Worm (Caenorhabditis elegans) whole organism, young adult: Measurements from ENCODE around the gene nhr-166.

Experiments
- C17E4.6 ChIP-seq: fragments of 200-800 bp; sonication (Bioruptor generic); IDR thresholded peaks from 2 replicates; pipeline ENCODE4 v1.3.6; 2022; ENCODE audit warnings: missing genetic modification reagents, missing genetic modification characterization, missing compliant biosample characterization
- Y95B8A.8 ChIP-seq: fragments of 200-800 bp; sonication (Bioruptor generic); IDR thresholded peaks from 2 replicates; pipeline ENCODE4 v1.3.6; 2022; ENCODE audit warnings: missing genetic modification reagents, missing genetic modification characterization, missing compliant biosample characterization
- aptf-2 ChIP-seq: fragments of 200-800 bp; sonication (Bioruptor generic); conservative IDR thresholded peaks from 2 replicates; pipeline ENCODE4 v1.3.6; 2022; ENCODE audit warnings: missing genetic modification reagents, missing genetic modification characterization, missing compliant biosample characterization
- hlh-12 ChIP-seq: sonication (generic microtip); optimal IDR thresholded peaks from 2 replicates; lab custom pipeline; 2016; ENCODE audit warnings: missing genetic modification characterization, missing compliant biosample characterization
- nhr-90 ChIP-seq: sonication (generic microtip); optimal IDR thresholded peaks from 2 replicates; lab custom pipeline; 2016; ENCODE audit warnings: missing genotype, mild to moderate bottlenecking, missing genetic modification characterization, missing compliant biosample characterization
- rec-8 ChIP-seq, 2 experiments: sonication (generic microtip); optimal IDR thresholded peaks; 2 replicates each; lab custom pipeline; 2016; ENCODE audit warnings: mild to moderate bottlenecking in 2 of 2, missing genetic modification characterization in 2 of 2, missing genetic modification reagents in 2 of 2, missing genotype in 2 of 2, missing biosample characterization in 1 of 2, missing compliant biosample characterization in 1 of 2, moderate library complexity in 1 of 2
- somi-1 ChIP-seq: fragments of 200-800 bp; sonication (Bioruptor generic); optimal IDR thresholded peaks from 2 replicates; lab custom pipeline; 2018; ENCODE audit warnings: mild to moderate bottlenecking, missing genetic modification characterization, missing compliant biosample characterization
- unc-62 ChIP-seq: fragments of 150-350 bp; optimal IDR thresholded peaks from 2 replicates; lab custom pipeline; 2014; ENCODE audit warnings: missing biosample characterization, missing genetic modification reagents, missing genetic modification characterization
- ztf-26 ChIP-seq: sonication (generic microtip); optimal IDR thresholded peaks from 2 replicates; lab custom pipeline; 2017; ENCODE audit warnings: missing genetic modification characterization, missing compliant biosample characterization

DNA sequence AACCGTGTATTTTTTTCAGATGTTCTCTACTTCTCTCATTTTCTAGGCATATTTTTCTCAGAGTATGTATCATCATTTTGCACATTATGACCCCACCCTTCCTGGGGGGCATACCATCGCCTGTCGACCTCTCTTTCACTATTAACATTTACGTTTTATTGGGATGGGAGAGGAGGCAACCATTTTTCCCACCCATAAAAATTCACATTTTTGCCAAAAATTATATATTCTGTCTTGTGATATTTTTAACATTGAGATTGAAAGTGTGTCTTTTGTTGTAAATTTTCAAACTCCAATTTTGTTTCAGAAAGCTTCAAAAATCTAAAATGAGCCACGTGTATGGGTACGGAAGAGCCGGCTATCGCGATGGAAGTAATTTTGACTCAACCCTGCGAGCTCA is 14.7 kb downstream of the nhr-166 start, which contains the start of gene F53C3.7:
- TF ChIP-seq hlh-12 (tag; lab: Kevin White, UChicago) (no peak), C17E4.6 (GFP tag; lab: Robert Waterston, UW) (no peak), unc-62 (GFP tag; lab: Kevin White, UChicago) (no peak), somi-1 (GFP tag; lab: Kevin White, UChicago) (no peak), rec-8 (tag; optimal IDR thresholded peaks at IDR 0.05; lab: Kevin White, UChicago) (no peak), nhr-90 (tag; lab: Kevin White, UChicago) (no peak), ztf-26 (tag; lab: Kevin White, UChicago) (no peak), Y95B8A.8 (no peak), aptf-2 (GFP tag; lab: Robert Waterston, UW) (no peak)
